Worm (Caenorhabditis elegans) whole organism, L4 larva: ENCODE data around the gene str-204.
A peak's percentile ranks its signal among the peaks of the same experiment; 100 is the strongest.

ENCODE experiments used
- F10B5.3 ChIP-seq: sonication (generic microtip); optimal IDR thresholded peaks from 2 replicates; lab custom pipeline; 2016; ENCODE audit warnings: mild to moderate bottlenecking, missing genetic modification characterization, missing compliant biosample characterization
- F37D6.2 ChIP-seq: sonication (generic microtip); optimal IDR thresholded peaks from 2 replicates; lab custom pipeline; 2016; ENCODE audit warnings: mild to moderate bottlenecking, missing genetic modification characterization, missing compliant biosample characterization
- F44E2.7 ChIP-seq: fragments of 200-800 bp; sonication (Bioruptor generic); IDR thresholded peaks from 2 replicates; pipeline ENCODE4 v2.1.2; 2022; ENCODE audit warnings: missing genetic modification characterization, missing compliant biosample characterization
- F49E8.2 ChIP-seq: sonication (generic microtip); optimal IDR thresholded peaks from 2 replicates; lab custom pipeline; 2016; ENCODE audit warnings: missing compliant biosample characterization, mild to moderate bottlenecking, missing genetic modification characterization, borderline replicate concordance
- T20F7.1 ChIP-seq: fragments of 200-800 bp; sonication (Bioruptor generic); optimal IDR thresholded peaks from 2 replicates; lab custom pipeline; 2018; ENCODE audit warnings: mild to moderate bottlenecking, missing genetic modification characterization, missing compliant biosample characterization
- ZK337.2 ChIP-seq: fragments of 200-800 bp; sonication (Bioruptor generic); IDR thresholded peaks from 2 replicates; pipeline ENCODE4 v1.3.6; 2022; ENCODE audit warnings: missing genetic modification reagents, missing genetic modification characterization, missing compliant biosample characterization
- arid-1 ChIP-seq: fragments of 200-800 bp; sonication (Bioruptor generic); conservative IDR thresholded peaks from 2 replicates; pipeline ENCODE4 v1.3.6; 2022; ENCODE audit warnings: missing genetic modification reagents, missing genetic modification characterization, missing compliant biosample characterization
- ceh-28 ChIP-seq: fragments of 150-350 bp; optimal IDR thresholded peaks from 2 replicates; lab custom pipeline; 2014; ENCODE audit warnings: missing biosample characterization, missing genetic modification reagents, missing genetic modification characterization
- ceh-82 ChIP-seq: sonication (generic microtip); optimal IDR thresholded peaks from 2 replicates; lab custom pipeline; 2017; ENCODE audit warnings: missing biosample characterization, missing genetic modification characterization
- ces-1 ChIP-seq: fragments of 150-350 bp; sonication (generic microtip); optimal IDR thresholded peaks from 4 replicates; lab custom pipeline; 2014; ENCODE audit warnings: missing biosample characterization, missing genetic modification reagents, missing genetic modification characterization
- ctbp-1 ChIP-seq: fragments of 200-800 bp; sonication (Bioruptor generic); IDR thresholded peaks from 2 replicates; pipeline ENCODE4 v1.3.6; 2022; ENCODE audit warnings: missing genetic modification reagents, missing genetic modification characterization, missing compliant biosample characterization
- daf-19 ChIP-seq: fragments of 200-800 bp; sonication (Bioruptor generic); conservative IDR thresholded peaks from 2 replicates; pipeline ENCODE4 v1.3.6; 2022; ENCODE audit warnings: missing genetic modification characterization, missing compliant biosample characterization
- dmd-6 ChIP-seq: fragments of 200-800 bp; sonication (Bioruptor generic); IDR thresholded peaks from 2 replicates; pipeline ENCODE4 v1.3.6; 2022; ENCODE audit warnings: missing genetic modification reagents, missing genetic modification characterization, missing compliant biosample characterization
- dmd-8 ChIP-seq: fragments of 200-800 bp; sonication (Bioruptor generic); IDR thresholded peaks from 2 replicates; pipeline ENCODE4 v1.3.6; 2022; ENCODE audit warnings: missing genetic modification characterization, missing compliant biosample characterization
- dmd-9 ChIP-seq: fragments of 200-800 bp; sonication (Bioruptor generic); IDR thresholded peaks from 2 replicates; pipeline ENCODE4 v1.3.6; 2022; ENCODE audit warnings: missing genetic modification reagents, missing genetic modification characterization, missing compliant biosample characterization
- dpl-1 ChIP-seq: fragments of 150-350 bp; optimal IDR thresholded peaks from 2 replicates; lab custom pipeline; 2014; ENCODE audit warnings: missing biosample characterization, missing genetic modification reagents, missing genetic modification characterization
- dve-1 ChIP-seq: sonication (generic microtip); optimal IDR thresholded peaks from 2 replicates; lab custom pipeline; 2017; ENCODE audit warnings: antibody characterized with exemption, mild to moderate bottlenecking, missing genetic modification characterization, missing compliant biosample characterization; ENCODE audit not compliant: insufficient read depth
- egl-43 ChIP-seq: fragments of 200-800 bp; sonication (Bioruptor generic); IDR thresholded peaks from 2 replicates; pipeline ENCODE4 v1.3.6; 2022; ENCODE audit warnings: missing genetic modification reagents, missing genetic modification characterization, missing compliant biosample characterization
- gei-8 ChIP-seq: fragments of 200-800 bp; sonication (Bioruptor generic); optimal IDR thresholded peaks from 2 replicates; lab custom pipeline; 2018; ENCODE audit warnings: mild to moderate bottlenecking, missing genetic modification characterization, missing compliant biosample characterization
- hlh-11 ChIP-seq: fragments of 200-800 bp; sonication (Bioruptor generic); optimal IDR thresholded peaks from 2 replicates; lab custom pipeline; 2018; ENCODE audit warnings: mild to moderate bottlenecking, missing genetic modification characterization, missing compliant biosample characterization
- hmg-1.1 ChIP-seq: fragments of 200-800 bp; sonication (Bioruptor generic); IDR thresholded peaks from 2 replicates; pipeline ENCODE4 v1.3.6; 2022; ENCODE audit warnings: missing genetic modification reagents, missing genetic modification characterization, missing compliant biosample characterization
- lim-7 ChIP-seq: fragments of 200-800 bp; sonication (Bioruptor generic); IDR thresholded peaks from 2 replicates; pipeline ENCODE4 v1.3.6; 2022; ENCODE audit warnings: missing genetic modification characterization, missing compliant biosample characterization
- lin-1 ChIP-seq: fragments of 200-800 bp; sonication (Bioruptor generic); IDR thresholded peaks from 2 replicates; pipeline ENCODE4 v1.3.6; 2022; ENCODE audit warnings: missing genetic modification reagents, missing genetic modification characterization, missing compliant biosample characterization
- lin-13 ChIP-seq: fragments of 150-350 bp; optimal IDR thresholded peaks from 2 replicates; lab custom pipeline; 2014; ENCODE audit warnings: missing biosample characterization, missing genetic modification reagents, missing genetic modification characterization
- lin-38 ChIP-seq: fragments of 200-800 bp; sonication (Bioruptor generic); IDR thresholded peaks from 2 replicates; pipeline ENCODE4 v1.3.6; 2022; ENCODE audit warnings: missing genetic modification reagents, missing genetic modification characterization, missing compliant biosample characterization
- lin-39 ChIP-seq: fragments of 150-350 bp; optimal IDR thresholded peaks from 2 replicates; lab custom pipeline; 2014; ENCODE audit warnings: missing biosample characterization, missing genetic modification reagents, missing genetic modification characterization
- lsy-2 ChIP-seq, 2 experiments: fragments of 150-350 bp in 1 of 2; sonication (generic microtip) in 1 of 2; optimal IDR thresholded peaks; 2 replicates each; lab custom pipeline; 2014 to 2017; ENCODE audit warnings: missing biosample characterization in 2 of 2, missing genetic modification characterization in 2 of 2
- mxl-3 ChIP-seq: fragments of 200-800 bp; sonication (Bioruptor generic); optimal IDR thresholded peaks from 2 replicates; lab custom pipeline; 2018; ENCODE audit warnings: mild to moderate bottlenecking, missing genetic modification characterization, missing compliant biosample characterization
- nhr-102 ChIP-seq: sonication (generic microtip); optimal IDR thresholded peaks from 2 replicates; lab custom pipeline; 2016; ENCODE audit warnings: mild to moderate bottlenecking, missing genetic modification characterization, moderate library complexity, missing compliant biosample characterization
- nhr-11 ChIP-seq: fragments of 150-350 bp; optimal IDR thresholded peaks from 2 replicates; lab custom pipeline; 2014; ENCODE audit warnings: missing biosample characterization, missing genetic modification characterization
- nhr-28 ChIP-seq: fragments of 150-350 bp; optimal IDR thresholded peaks from 2 replicates; lab custom pipeline; 2014; ENCODE audit warnings: missing biosample characterization, missing genetic modification characterization
- nhr-41 ChIP-seq: fragments of 200-800 bp; sonication (Bioruptor generic); IDR thresholded peaks from 2 replicates; pipeline ENCODE4 v1.3.6; 2022; ENCODE audit warnings: missing genetic modification reagents, missing genetic modification characterization, missing compliant biosample characterization
- nhr-77 ChIP-seq: fragments of 150-350 bp; optimal IDR thresholded peaks from 2 replicates; lab custom pipeline; 2014; ENCODE audit warnings: missing biosample characterization, missing genetic modification characterization
- set-16 ChIP-seq: fragments of 200-800 bp; sonication (Bioruptor generic); IDR thresholded peaks from 2 replicates; pipeline ENCODE4 v1.3.6; 2022; ENCODE audit warnings: missing genetic modification reagents, missing genetic modification characterization, missing compliant biosample characterization
- tag-97 ChIP-seq: fragments of 200-800 bp; sonication (Bioruptor generic); IDR thresholded peaks from 2 replicates; pipeline ENCODE4 v1.3.6; 2022; ENCODE audit warnings: missing genetic modification characterization, missing compliant biosample characterization
- tra-1 ChIP-seq: fragments of 200-800 bp; sonication (Bioruptor generic); IDR thresholded peaks from 2 replicates; pipeline ENCODE4 v1.3.6; 2022; ENCODE audit warnings: missing genetic modification reagents, missing genetic modification characterization, missing compliant biosample characterization
- unc-130 ChIP-seq: sonication (generic microtip); optimal IDR thresholded peaks from 2 replicates; lab custom pipeline; 2016; ENCODE audit warnings: missing genetic modification reagents, missing genetic modification characterization, missing compliant biosample characterization
- unc-62 ChIP-seq, 3 experiments: fragments of 150-350 bp in 1 of 3; sonication (generic microtip); optimal IDR thresholded peaks in 2 of 3; peaks in 1 of 3; 1 replicate in 1 of 3; 2 replicates in 2 of 3; lab custom pipeline; 2014 to 2017; ENCODE audit warnings: missing biosample characterization in 3 of 3, missing genetic modification characterization in 3 of 3, missing genetic modification reagents in 3 of 3, missing genotype in 1 of 3
- zag-1 ChIP-seq: fragments of 150-350 bp; optimal IDR thresholded peaks from 2 replicates; lab custom pipeline; 2014; ENCODE audit warnings: missing biosample characterization, missing genetic modification characterization
- zfp-3 ChIP-seq: fragments of 200-800 bp; sonication (Bioruptor generic); conservative IDR thresholded peaks from 2 replicates; pipeline ENCODE4 v1.3.6; 2022; ENCODE audit warnings: missing genetic modification reagents, missing genetic modification characterization, missing compliant biosample characterization
- ztf-7 ChIP-seq: fragments of 150-350 bp; optimal IDR thresholded peaks from 2 replicates; lab custom pipeline; 2014; ENCODE audit warnings: missing biosample characterization, missing genetic modification characterization

The str-204 gene

ce11 chrV:7163477-7164114 is 4.1 kb downstream of the str-204 start, which contains the start of gene ugt-41 (continued):
- no peak for TF ChIP-seq F37D6.2 (tag; lab: Kevin White, UChicago)
- peak; percentile 81 for TF ChIP-seq dmd-6 (GFP tag; lab: Robert Waterston, UW)
- no peak for TF ChIP-seq ces-1 (GFP tag; lab: Kevin White, UChicago)
- no peak for TF ChIP-seq lin-39 (tag; lab: Kevin White, UChicago)
- no peak for TF ChIP-seq arid-1 (GFP tag; lab: Robert Waterston, UW)
- TF ChIP-seq F49E8.2: no peak
- TF ChIP-seq gei-8 (GFP tag; lab: Kevin White, UChicago): no peak
- TF ChIP-seq nhr-41 (GFP tag; lab: Robert Waterston, UW): no peak
- TF ChIP-seq dmd-8 (GFP tag; lab: Robert Waterston, UW): no peak
- no peak for TF ChIP-seq lin-13 (GFP tag; lab: Kevin White, UChicago)
- no peak for TF ChIP-seq nhr-77 (tag; lab: Kevin White, UChicago)
- no peak for TF ChIP-seq nhr-11 (tag; lab: Kevin White, UChicago)
- no peak for TF ChIP-seq mxl-3 (GFP tag; lab: Kevin White, UChicago)
- TF ChIP-seq lim-7: no peak
- TF ChIP-seq ceh-28: no peak
- no peak for TF ChIP-seq daf-19 (GFP tag; lab: Robert Waterston, UW)
- no peak for TF ChIP-seq ctbp-1 (GFP tag; lab: Robert Waterston, UW)
- peak; percentile 66 for TF ChIP-seq hlh-11
- no peak for TF ChIP-seq zfp-3
- no peak for TF ChIP-seq set-16
- TF ChIP-seq ZK337.2 (GFP tag; lab: Robert Waterston, UW): no peak
- TF ChIP-seq ceh-82: no peak
- no peak for TF ChIP-seq F44E2.7 (GFP tag; lab: Robert Waterston, UW)

- TF ChIP-seq unc-130 (GFP tag; lab: Kevin White, UChicago) (no peak), hmg-1.1 (GFP tag; lab: Robert Waterston, UW) (no peak), zag-1 (tag; lab: Kevin White, UChicago) (no peak), tag-97 (no peak), lsy-2 (tag; optimal IDR thresholded peaks at IDR 0.05; lab: Kevin White, UChicago) (no peak), nhr-102 (tag; lab: Kevin White, UChicago) (no peak), set-16 (no peak), egl-43 (GFP tag; lab: Robert Waterston, UW) (no peak), dmd-6 (GFP tag; lab: Robert Waterston, UW) (no peak), dpl-1 (GFP tag; lab: Kevin White, UChicago) (no peak), dmd-9 (GFP tag; lab: Robert Waterston, UW) (no peak), F10B5.3 (tag; lab: Kevin White, UChicago) (no peak), ztf-7 (no peak), lin-38 (no peak), tra-1 (GFP tag; lab: Robert Waterston, UW) (no peak), lin-1 (GFP tag; lab: Robert Waterston, UW) (no peak), hlh-11 (no peak), T20F7.1 (GFP tag; lab: Kevin White, UChicago) (no peak)
Measured at ce11 chrV:7164210-7164609, 4.7 kb downstream of the str-204 start, which contains the start of gene srh-83. Gene srh-83, plus strand, starts transcription at chrV:7164510.

- TF ChIP-seq gei-8 (GFP tag; lab: Kevin White, UChicago) (no peak), nhr-102 (tag; lab: Kevin White, UChicago) (no peak), dve-1 (tag; lab: Kevin White, UChicago) (no peak), nhr-28 (tag; lab: Kevin White, UChicago) (peak; percentile 16), unc-62 (GFP tag; optimal IDR thresholded peaks at IDR 0.05 in 1 of 2; lab: Kevin White, UChicago) (no peak), unc-62 (tag; optimal IDR thresholded peaks at IDR 0.05; lab: Kevin White, UChicago) (no peak), ceh-82 (no peak)
Measured at ce11 chrV:7166709-7167108, 7.2 kb downstream of the str-204 start, which contains the start of gene ugt-36. Gene ugt-36, plus strand, starts transcription at chrV:7167009.
